Worm (Caenorhabditis elegans) whole organism, young adult: ENCODE measurements around the gene C17H12.5.

ENCODE experiments used
- B0035.1 ChIP-seq: sonication (generic microtip); optimal IDR thresholded peaks from 2 replicates; lab custom pipeline; 2016; ENCODE audit warnings: missing genetic modification characterization, mild to moderate bottlenecking, missing compliant biosample characterization, missing genotype, missing genetic modification reagents
- B0336.3 ChIP-seq: fragments of 200-800 bp; sonication (Bioruptor generic); IDR thresholded peaks from 2 replicates; pipeline ENCODE4 v1.3.6; 2022; ENCODE audit warnings: missing genetic modification characterization, missing compliant biosample characterization
- C06A6.2 ChIP-seq: fragments of 200-800 bp; sonication (Bioruptor generic); conservative IDR thresholded peaks from 2 replicates; pipeline ENCODE4 v1.3.6; 2022; ENCODE audit warnings: missing genetic modification characterization, missing compliant biosample characterization
- C17E4.6 ChIP-seq: fragments of 200-800 bp; sonication (Bioruptor generic); IDR thresholded peaks from 2 replicates; pipeline ENCODE4 v1.3.6; 2022; ENCODE audit warnings: missing genetic modification reagents, missing genetic modification characterization, missing compliant biosample characterization
- F10E7.11 ChIP-seq: sonication (generic microtip); optimal IDR thresholded peaks from 2 replicates; lab custom pipeline; 2017; ENCODE audit warnings: mild to moderate bottlenecking, missing genetic modification characterization, moderate library complexity, missing compliant biosample characterization
- F23B12.7 ChIP-seq: sonication (generic microtip); optimal IDR thresholded peaks from 2 replicates; lab custom pipeline; 2017; ENCODE audit warnings: missing genetic modification characterization, mild to moderate bottlenecking, missing compliant biosample characterization, antibody characterized with exemption, moderate library complexity; ENCODE audit not compliant: insufficient read depth
- F55B11.4 ChIP-seq: sonication (generic microtip); optimal IDR thresholded peaks from 2 replicates; lab custom pipeline; 2016; ENCODE audit warnings: missing compliant biosample characterization, missing genetic modification characterization, borderline replicate concordance; ENCODE audit not compliant: insufficient read depth
- F57A8.1 ChIP-seq: fragments of 200-800 bp; sonication (Bioruptor generic); optimal IDR thresholded peaks from 2 replicates; lab custom pipeline; 2018; ENCODE audit warnings: mild to moderate bottlenecking, missing genetic modification characterization, moderate library complexity, missing compliant biosample characterization
- K11D2.4 ChIP-seq: fragments of 200-800 bp; sonication (Bioruptor generic); IDR thresholded peaks from 2 replicates; pipeline ENCODE4 v1.3.6; 2022; ENCODE audit warnings: missing genetic modification reagents, missing genetic modification characterization, missing compliant biosample characterization
- T07F8.4 ChIP-seq: sonication (generic microtip); optimal IDR thresholded peaks from 2 replicates; lab custom pipeline; 2016; ENCODE audit warnings: mild to moderate bottlenecking, missing genetic modification characterization, moderate library complexity, missing compliant biosample characterization
- Y53G8AR.9 ChIP-seq: fragments of 200-800 bp; sonication (Bioruptor generic); conservative IDR thresholded peaks from 2 replicates; pipeline ENCODE4 v1.3.6; 2022; ENCODE audit warnings: missing genetic modification reagents, missing genetic modification characterization, missing compliant biosample characterization
- aptf-2 ChIP-seq: fragments of 200-800 bp; sonication (Bioruptor generic); conservative IDR thresholded peaks from 2 replicates; pipeline ENCODE4 v1.3.6; 2022; ENCODE audit warnings: missing genetic modification reagents, missing genetic modification characterization, missing compliant biosample characterization
- athp-1 ChIP-seq: sonication (generic microtip); optimal IDR thresholded peaks from 2 replicates; lab custom pipeline; 2017; ENCODE audit warnings: mild to moderate bottlenecking, missing genetic modification characterization, missing compliant biosample characterization
- attf-6 ChIP-seq: fragments of 200-800 bp; sonication (Bioruptor generic); IDR thresholded peaks from 2 replicates; pipeline ENCODE4 v1.3.6; 2022; ENCODE audit warnings: missing genetic modification reagents, missing genetic modification characterization, missing compliant biosample characterization
- ceh-27 ChIP-seq: fragments of 200-800 bp; sonication (Bioruptor generic); optimal IDR thresholded peaks from 2 replicates; lab custom pipeline; 2018; ENCODE audit warnings: mild to moderate bottlenecking, missing genetic modification characterization, moderate library complexity, missing compliant biosample characterization
- ceh-58 ChIP-seq: fragments of 200-800 bp; sonication (Bioruptor generic); IDR thresholded peaks from 2 replicates; pipeline ENCODE4 v1.3.6; 2022; ENCODE audit warnings: missing genetic modification characterization, missing compliant biosample characterization
- die-1 ChIP-seq: sonication (generic microtip); optimal IDR thresholded peaks from 2 replicates; lab custom pipeline; 2016; ENCODE audit warnings: missing genotype, mild to moderate bottlenecking, missing genetic modification characterization, missing compliant biosample characterization
- dox-1 ChIP-seq: fragments of 200-800 bp; sonication (Bioruptor generic); IDR thresholded peaks from 2 replicates; pipeline ENCODE4 v1.3.6; 2022; ENCODE audit warnings: missing genetic modification reagents, missing genetic modification characterization, missing compliant biosample characterization
- gei-17 ChIP-seq: fragments of 200-800 bp; sonication (Bioruptor generic); optimal IDR thresholded peaks from 2 replicates; lab custom pipeline; 2018; ENCODE audit warnings: mild to moderate bottlenecking, missing genetic modification characterization, missing compliant biosample characterization
- hlh-26 ChIP-seq: fragments of 200-800 bp; sonication (Bioruptor generic); conservative IDR thresholded peaks from 2 replicates; pipeline ENCODE4 v1.3.6; 2022; ENCODE audit warnings: missing genetic modification reagents, missing genetic modification characterization, missing compliant biosample characterization
- hsf-1 ChIP-seq: fragments of 200-800 bp; sonication (Bioruptor generic); IDR thresholded peaks from 2 replicates; pipeline ENCODE4 v1.3.6; 2022; ENCODE audit warnings: missing genetic modification reagents, missing genetic modification characterization, missing compliant biosample characterization
- lin-35 ChIP-seq, 3 experiments: fragments of 150-350 bp in 2 of 3; sonication (generic microtip) in 1 of 3; optimal IDR thresholded peaks; 2 replicates each; lab custom pipeline; 2014 to 2018; ENCODE audit warnings: missing biosample characterization in 3 of 3, missing genetic modification characterization in 3 of 3, missing genetic modification reagents in 3 of 3
- lin-40 ChIP-seq: sonication (generic microtip); optimal IDR thresholded peaks from 2 replicates; lab custom pipeline; 2016; ENCODE audit warnings: missing genetic modification characterization, mild to moderate bottlenecking, missing compliant biosample characterization, missing genotype, missing genetic modification reagents
- lin-54 ChIP-seq: fragments of 200-800 bp; sonication (Bioruptor generic); optimal IDR thresholded peaks from 2 replicates; lab custom pipeline; 2018; ENCODE audit warnings: mild to moderate bottlenecking, missing genetic modification characterization, missing compliant biosample characterization
- lsl-1 ChIP-seq: fragments of 200-800 bp; sonication (Bioruptor generic); optimal IDR thresholded peaks from 2 replicates; lab custom pipeline; 2018; ENCODE audit warnings: mild to moderate bottlenecking, missing genetic modification characterization, moderate library complexity, missing compliant biosample characterization
- madf-6 ChIP-seq: fragments of 200-800 bp; sonication (Bioruptor generic); IDR thresholded peaks from 2 replicates; pipeline ENCODE4 v1.3.6; 2022; ENCODE audit warnings: missing genetic modification reagents, missing genetic modification characterization, missing compliant biosample characterization
- madf-8 ChIP-seq: fragments of 200-800 bp; sonication (Bioruptor generic); conservative IDR thresholded peaks from 2 replicates; pipeline ENCODE4 v1.3.6; 2022; ENCODE audit warnings: missing genetic modification reagents, missing genetic modification characterization, missing compliant biosample characterization
- mcd-1 ChIP-seq: fragments of 200-800 bp; sonication (Bioruptor generic); IDR thresholded peaks from 2 replicates; pipeline ENCODE4 v1.3.6; 2022; ENCODE audit warnings: missing genetic modification reagents, missing genetic modification characterization, missing compliant biosample characterization
- nfya-1 ChIP-seq: sonication (generic microtip); optimal IDR thresholded peaks from 2 replicates; lab custom pipeline; 2017; ENCODE audit warnings: antibody characterized with exemption, missing compliant biosample characterization, missing genetic modification characterization, borderline replicate concordance; ENCODE audit not compliant: insufficient read depth
- nhr-120 ChIP-seq: fragments of 200-800 bp; sonication (Bioruptor generic); IDR thresholded peaks from 2 replicates; pipeline ENCODE4 v1.3.6; 2022; ENCODE audit warnings: missing genetic modification characterization, missing compliant biosample characterization
- nhr-80 ChIP-seq: sonication (generic microtip); optimal IDR thresholded peaks from 2 replicates; lab custom pipeline; 2016; ENCODE audit warnings: missing genetic modification characterization, missing compliant biosample characterization
- pbrm-1 ChIP-seq: fragments of 200-800 bp; sonication (Bioruptor generic); IDR thresholded peaks from 2 replicates; pipeline ENCODE4 v1.3.6; 2022; ENCODE audit warnings: missing genetic modification reagents, missing genetic modification characterization, missing compliant biosample characterization
- rcor-1 ChIP-seq: fragments of 200-800 bp; sonication (Bioruptor generic); IDR thresholded peaks from 2 replicates; pipeline ENCODE4 v1.3.6; 2022; ENCODE audit warnings: missing genetic modification reagents, missing genetic modification characterization, missing compliant biosample characterization
- rec-8 ChIP-seq, 2 experiments: sonication (generic microtip); optimal IDR thresholded peaks; 2 replicates each; lab custom pipeline; 2016; ENCODE audit warnings: mild to moderate bottlenecking in 2 of 2, missing genetic modification characterization in 2 of 2, missing genetic modification reagents in 2 of 2, missing genotype in 2 of 2, missing biosample characterization in 1 of 2, missing compliant biosample characterization in 1 of 2, moderate library complexity in 1 of 2
- snpc-4 ChIP-seq, 5 experiments: fragments of 150-350 bp in 1 of 5; sonication (generic microtip) in 4 of 5; optimal IDR thresholded peaks; 2 replicates each; lab custom pipeline; 2014 to 2018; ENCODE audit warnings: missing genetic modification characterization in 5 of 5, missing biosample characterization in 3 of 5, antibody characterized with exemption in 2 of 5, mild to moderate bottlenecking in 2 of 5, missing compliant biosample characterization in 2 of 5, missing genotype in 2 of 5, moderate library complexity in 2 of 5, missing genetic modification reagents in 1 of 5
- sptf-2 ChIP-seq: fragments of 200-800 bp; sonication (Bioruptor generic); optimal IDR thresholded peaks from 2 replicates; lab custom pipeline; 2018; ENCODE audit warnings: mild to moderate bottlenecking, missing genetic modification characterization, missing compliant biosample characterization
- tbp1 ChIP-seq: fragments of 200-800 bp; sonication (Bioruptor generic); optimal IDR thresholded peaks from 2 replicates; lab custom pipeline; 2018; ENCODE audit warnings: mild to moderate bottlenecking, missing genetic modification characterization, missing compliant biosample characterization
- zfh-2 ChIP-seq: fragments of 200-800 bp; sonication (Bioruptor generic); conservative IDR thresholded peaks from 2 replicates; pipeline ENCODE4 v1.3.6; 2022; ENCODE audit warnings: missing genetic modification reagents, missing genetic modification characterization, missing compliant biosample characterization
- ztf-18 ChIP-seq: sonication (generic microtip); optimal IDR thresholded peaks from 2 replicates; lab custom pipeline; 2016; ENCODE audit warnings: missing genotype, mild to moderate bottlenecking, missing genetic modification characterization, missing compliant biosample characterization
- ztf-22 ChIP-seq: fragments of 200-800 bp; sonication (Bioruptor generic); optimal IDR thresholded peaks from 2 replicates; lab custom pipeline; 2018; ENCODE audit warnings: mild to moderate bottlenecking, missing genetic modification characterization, moderate library complexity, missing compliant biosample characterization
- ztf-26 ChIP-seq: sonication (generic microtip); optimal IDR thresholded peaks from 2 replicates; lab custom pipeline; 2017; ENCODE audit warnings: missing genetic modification characterization, missing compliant biosample characterization

The C17H12.5 gene

ce11 chrIV:6795529-6795928 lies 21.9 kb downstream of the C17H12.5 start, which contains the start of the genes C17H12.3 and C17H12.12:
Gene C17H12.3, minus strand, starts transcription at chrIV:6795629.
Gene C17H12.12, plus strand, starts transcription at chrIV:6795924.
- TF ChIP-seq B0336.3 (GFP tag; lab: Robert Waterston, UW) = no peak
- no peak for TF ChIP-seq die-1 (tag; lab: Kevin White, UChicago)
- TF ChIP-seq hlh-26 (GFP tag; lab: Robert Waterston, UW) = no peak
- no peak for TF ChIP-seq ztf-26
- no peak for TF ChIP-seq gei-17
- no peak for TF ChIP-seq B0035.1 (tag; lab: Kevin White, UChicago)
- TF ChIP-seq snpc-4 (GFP tag; optimal IDR thresholded peaks at IDR 0.05; lab: Kevin White, UChicago) = no peak
- TF ChIP-seq snpc-4 (tag; optimal IDR thresholded peaks at IDR 0.05; lab: Kevin White, UChicago) = no peak
- TF ChIP-seq K11D2.4 = no peak
- TF ChIP-seq nfya-1 (tag; lab: Kevin White, UChicago) = no peak
- no peak for TF ChIP-seq mcd-1 (GFP tag; lab: Robert Waterston, UW)
- no peak for TF ChIP-seq aptf-2
- TF ChIP-seq lin-40 (tag; lab: Kevin White, UChicago) = no peak
- TF ChIP-seq lin-35 (GFP tag; optimal IDR thresholded peaks at IDR 0.05; lab: Kevin White, UChicago) = no peak
- no peak for TF ChIP-seq F23B12.7 (tag; lab: Kevin White, UChicago)
- TF ChIP-seq T07F8.4 (tag; lab: Kevin White, UChicago) = no peak
- no peak for TF ChIP-seq F55B11.4
- TF ChIP-seq athp-1 (tag; lab: Kevin White, UChicago) = no peak
- no peak for TF ChIP-seq madf-6 (GFP tag; lab: Robert Waterston, UW)
- no peak for TF ChIP-seq sptf-2 (GFP tag; lab: Kevin White, UChicago)

ce11 chrIV:6793310-6793966 lies 24.0 kb downstream of the C17H12.5 start:
- TF ChIP-seq ceh-58 (GFP tag; lab: Robert Waterston, UW) (peak; percentile 88; the same call in 1 of the 2 replicates), lsl-1 (peak; percentile 20), pbrm-1 (GFP tag; lab: Robert Waterston, UW) (no peak), madf-8 (0 out of 2 replicates have a peak, but pooled peaks have one; percentile 11), nhr-120 (GFP tag; lab: Robert Waterston, UW) (no peak), ceh-27 (GFP tag; lab: Kevin White, UChicago) (no peak), F57A8.1 (GFP tag; lab: Kevin White, UChicago) (no peak), attf-6 (peak; percentile 98), lin-54 (GFP tag; lab: Kevin White, UChicago) (peak; percentile 18), ztf-18 (tag; lab: Kevin White, UChicago) (peak; percentile 35), snpc-4 (GFP tag; optimal IDR thresholded peaks at IDR 0.05; lab: Kevin White, UChicago) (no peak), snpc-4 (tag; optimal IDR thresholded peaks at IDR 0.05; lab: Kevin White, UChicago) (peak in 1 of 4 experiments; percentile 40), C06A6.2 (GFP tag; lab: Robert Waterston, UW) (no peak), F10E7.11 (tag; lab: Kevin White, UChicago) (no peak)

DNA sequence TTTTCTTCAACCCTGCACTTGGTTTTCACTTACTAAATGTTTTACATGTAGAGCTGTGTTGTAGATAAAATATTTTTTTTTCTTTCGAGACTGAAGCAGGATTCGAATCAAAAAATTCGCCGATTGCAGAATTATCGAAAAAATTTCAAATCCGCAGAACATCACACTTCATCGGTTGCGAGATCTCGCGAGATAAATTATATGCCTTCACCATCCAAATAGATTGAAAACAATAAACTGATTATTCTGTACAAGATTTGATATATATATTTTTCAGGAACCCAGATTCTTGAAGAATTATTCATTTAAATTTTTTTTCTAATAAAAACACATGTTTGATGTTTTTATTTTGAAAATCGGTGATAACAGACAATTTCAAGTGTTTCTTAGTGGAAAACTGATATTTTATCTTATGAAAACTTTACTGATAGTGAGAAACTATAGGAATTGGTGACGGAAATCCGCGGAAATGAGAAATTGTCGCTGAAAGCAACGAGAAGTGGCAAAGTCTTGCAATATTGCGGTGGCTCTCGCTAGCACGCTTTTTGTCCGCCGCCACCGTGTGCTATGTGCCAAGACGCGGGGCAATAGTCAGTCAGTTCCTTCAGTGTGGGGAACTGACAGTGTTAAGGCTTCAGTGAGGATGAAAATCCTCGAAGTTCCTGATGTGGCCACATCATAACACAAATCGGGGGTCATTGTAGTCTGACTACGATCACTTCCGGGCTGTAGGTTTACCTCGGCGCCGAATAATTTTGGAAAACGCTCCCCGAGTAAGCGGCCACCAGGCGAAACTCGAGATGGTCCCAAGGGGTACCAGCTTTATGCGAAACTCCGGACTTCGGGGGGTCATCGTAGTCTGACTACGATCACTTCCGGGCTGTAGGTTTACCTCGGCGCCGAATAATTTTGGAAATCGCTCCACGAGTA lies 24.8 kb downstream of the C17H12.5 start:
- peak; percentile 58 for TF ChIP-seq lin-40 (tag; lab: Kevin White, UChicago)
- 0 out of 2 replicates have a peak, but pooled peaks have one; percentile 30 for TF ChIP-seq dox-1 (GFP tag; lab: Robert Waterston, UW)
- TF ChIP-seq B0035.1 (tag; lab: Kevin White, UChicago) = peak; percentile 44
- peak in 1 of 3 experiments; percentile 42 for TF ChIP-seq lin-35 (GFP tag; optimal IDR thresholded peaks at IDR 0.05; lab: Kevin White, UChicago)
- TF ChIP-seq rec-8 (tag; optimal IDR thresholded peaks at IDR 0.05; lab: Kevin White, UChicago) = no peak
- TF ChIP-seq rcor-1 (GFP tag; lab: Robert Waterston, UW) = peak; percentile 29; the same call in 1 of the 2 replicates
- peak; percentile 50 for TF ChIP-seq lsl-1
- TF ChIP-seq hsf-1 (GFP tag; lab: Robert Waterston, UW) = 0 out of 2 replicates have a peak, but pooled peaks have one; percentile 34
- TF ChIP-seq tbp1 (GFP tag; lab: Kevin White, UChicago) = peak; percentile 63
- TF ChIP-seq nhr-80 (tag; lab: Kevin White, UChicago) = no peak
- peak; percentile 85; the same call in 1 of the 2 replicates for TF ChIP-seq zfh-2
- no peak for TF ChIP-seq C17E4.6 (GFP tag; lab: Robert Waterston, UW)
- TF ChIP-seq ztf-22 = peak; percentile 7
- peak; percentile 62 for TF ChIP-seq Y53G8AR.9 (GFP tag; lab: Robert Waterston, UW)
